Fruit fly (Drosophila melanogaster) whole organism, embryonic: Measurements from ENCODE around the gene CG18233.

ENCODE experiments used
- Atf-2 ChIP-seq: fragments of 200-800 bp; sonication (Bioruptor generic); optimal IDR thresholded peaks from 2 replicates; lab custom pipeline; 2016; ENCODE audit warnings: missing biosample characterization, missing genetic modification characterization
- Blimp-1 ChIP-seq: fragments of 200-800 bp; sonication (Bioruptor generic); optimal IDR thresholded peaks from 3 replicates; lab custom pipeline; 2018; ENCODE audit warnings: missing biosample characterization, missing genetic modification characterization, mild to moderate bottlenecking, moderate library complexity, missing genetic modification reagents
- CG10209 ChIP-seq: fragments of 200-800 bp; sonication (Bioruptor generic); optimal IDR thresholded peaks from 3 replicates; lab custom pipeline; 2017; ENCODE audit warnings: missing biosample characterization, mild to moderate bottlenecking, missing genetic modification characterization, missing genetic modification reagents
- CG10274 ChIP-seq: fragments of 200-800 bp; sonication (Bioruptor generic); optimal IDR thresholded peaks from 3 replicates; lab custom pipeline; 2017; ENCODE audit warnings: missing biosample characterization, mild to moderate bottlenecking, missing genetic modification characterization
- CG10431 ChIP-seq: fragments of 200-800 bp; sonication (Bioruptor generic); optimal IDR thresholded peaks from 3 replicates; lab custom pipeline; 2018; ENCODE audit warnings: missing biosample characterization, mild to moderate bottlenecking, missing genetic modification characterization
- CG11085 ChIP-seq: fragments of 200-800 bp; sonication (Bioruptor generic); IDR thresholded peaks from 2 replicates; pipeline ENCODE4 v1.3.6; 2022; ENCODE audit warnings: missing biosample characterization, missing genetic modification characterization
- CG11456 ChIP-seq: fragments of 200-800 bp; sonication (Bioruptor generic); IDR thresholded peaks from 3 replicates; pipeline ENCODE4 v1.3.6; 2022; ENCODE audit warnings: missing biosample characterization, missing genetic modification characterization
- CG11504 ChIP-seq: fragments of 200-800 bp; sonication (Bioruptor generic); optimal IDR thresholded peaks from 3 replicates; lab custom pipeline; 2019; ENCODE audit warnings: missing biosample characterization, mild to moderate bottlenecking, missing genetic modification characterization, moderate library complexity
- CG11695 ChIP-seq: fragments of 200-800 bp; sonication (Bioruptor generic); IDR thresholded peaks from 3 replicates; pipeline ENCODE4 v1.3.6; 2022; ENCODE audit warnings: missing biosample characterization, missing genetic modification characterization
- CG13424 ChIP-seq: fragments of 200-800 bp; sonication (Bioruptor generic); optimal IDR thresholded peaks from 2 replicates; lab custom pipeline; 2019; ENCODE audit warnings: missing biosample characterization, mild to moderate bottlenecking, missing genetic modification characterization, moderate library complexity
- CG13624 ChIP-seq: fragments of 200-800 bp; sonication (Bioruptor generic); optimal IDR thresholded peaks from 2 replicates; lab custom pipeline; 2016; ENCODE audit warnings: missing biosample characterization, missing genetic modification characterization
- CG14050 ChIP-seq: fragments of 200-800 bp; sonication (Bioruptor generic); IDR thresholded peaks from 3 replicates; pipeline ENCODE4 v1.3.6; 2022; ENCODE audit warnings: missing biosample characterization, missing genetic modification characterization
- CG14441 ChIP-seq: fragments of 200-800 bp; sonication (Bioruptor generic); IDR thresholded peaks from 2 replicates; pipeline ENCODE4 v1.3.6; 2022; ENCODE audit warnings: missing biosample characterization, missing genetic modification characterization
- CG1602 ChIP-seq: fragments of 200-800 bp; sonication (Bioruptor generic); optimal IDR thresholded peaks from 3 replicates; lab custom pipeline; 2016; ENCODE audit warnings: missing biosample characterization, missing genetic modification characterization
- CG17186 ChIP-seq: fragments of 200-800 bp; sonication (Bioruptor generic); optimal IDR thresholded peaks from 3 replicates; lab custom pipeline; 2017; ENCODE audit warnings: missing biosample characterization, missing genetic modification reagents, missing genetic modification characterization
- CG17359 ChIP-seq: fragments of 200-800 bp; sonication (Bioruptor generic); optimal IDR thresholded peaks from 3 replicates; lab custom pipeline; 2018; ENCODE audit warnings: missing biosample characterization, mild to moderate bottlenecking, missing genetic modification characterization, moderate library complexity
- CG30020 ChIP-seq: fragments of 200-800 bp; optimal IDR thresholded peaks from 2 replicates; lab custom pipeline; 2019; ENCODE audit warnings: missing biosample characterization, mild to moderate bottlenecking, missing genetic modification characterization, moderate library complexity
- CG30403 ChIP-seq: fragments of 200-800 bp; sonication (Bioruptor generic); optimal IDR thresholded peaks from 3 replicates; lab custom pipeline; 2016; ENCODE audit warnings: missing biosample characterization, missing genetic modification characterization
- CG32532 ChIP-seq: fragments of 200-800 bp; sonication (Bioruptor generic); IDR thresholded peaks from 2 replicates; pipeline ENCODE4 v1.3.6; 2022; ENCODE audit warnings: missing biosample characterization, missing genetic modification characterization
- CG4404 ChIP-seq: fragments of 200-800 bp; sonication (Bioruptor generic); IDR thresholded peaks from 2 replicates; pipeline ENCODE4 v1.3.6; 2022; ENCODE audit warnings: missing biosample characterization, missing genetic modification characterization
- CG5953 ChIP-seq: fragments of 200-800 bp; sonication (Bioruptor generic); IDR thresholded peaks from 2 replicates; pipeline ENCODE4 v1.3.6; 2022; ENCODE audit warnings: missing biosample characterization, missing genetic modification characterization
- CG6254 ChIP-seq: fragments of 200-800 bp; sonication (Bioruptor generic); optimal IDR thresholded peaks from 3 replicates; lab custom pipeline; 2017; ENCODE audit warnings: mild to moderate bottlenecking, missing biosample characterization, missing genetic modification reagents, missing genetic modification characterization
- CG6765 ChIP-seq: fragments of 200-800 bp; sonication (Bioruptor generic); optimal IDR thresholded peaks from 3 replicates; lab custom pipeline; 2017; ENCODE audit warnings: missing biosample characterization, mild to moderate bottlenecking, missing genetic modification characterization
- CG6813 ChIP-seq: fragments of 200-800 bp; sonication (Bioruptor generic); optimal IDR thresholded peaks from 2 replicates; lab custom pipeline; 2017; ENCODE audit warnings: missing biosample characterization, missing genetic modification characterization, mild to moderate bottlenecking, moderate library complexity, missing genetic modification reagents
- CG8478 ChIP-seq: fragments of >200 bp; optimal IDR thresholded peaks from 2 replicates; lab custom pipeline; 2018
- CG8944 ChIP-seq: fragments of 200-800 bp; sonication (Bioruptor generic); optimal IDR thresholded peaks from 3 replicates; lab custom pipeline; 2016; ENCODE audit warnings: missing biosample characterization, missing genetic modification characterization
- CG9932 ChIP-seq: fragments of 200-800 bp; sonication (Bioruptor generic); IDR thresholded peaks from 2 replicates; pipeline ENCODE4 v1.3.6; 2022; ENCODE audit warnings: missing biosample characterization, missing genetic modification characterization
- CrebB ChIP-seq: fragments of 200-800 bp; sonication (Bioruptor generic); optimal IDR thresholded peaks from 3 replicates; lab custom pipeline; 2018; ENCODE audit warnings: missing biosample characterization, mild to moderate bottlenecking, missing genetic modification characterization
- E2f1 ChIP-seq: fragments of 200-800 bp; sonication (Bioruptor generic); IDR thresholded peaks from 2 replicates; pipeline ENCODE4 v1.3.6; 2022; ENCODE audit warnings: missing biosample characterization, missing genetic modification characterization
- E2f2 ChIP-seq: fragments of 200-800 bp; sonication (Bioruptor generic); IDR thresholded peaks from 2 replicates; pipeline ENCODE4 v1.3.6; 2022; ENCODE audit warnings: missing biosample characterization, missing genetic modification characterization
- Gsc ChIP-seq: fragments of 200-800 bp; sonication (Bioruptor generic); IDR thresholded peaks from 2 replicates; pipeline ENCODE4 v1.3.6; 2022; ENCODE audit warnings: missing biosample characterization, missing genetic modification characterization
- HLHmδ ChIP-seq: fragments of 200-800 bp; sonication (Bioruptor generic); optimal IDR thresholded peaks from 2 replicates; lab custom pipeline; 2018; ENCODE audit warnings: missing biosample characterization, mild to moderate bottlenecking, missing genetic modification characterization, moderate library complexity
- HmgZ ChIP-seq: fragments of 200-800 bp; sonication (Bioruptor generic); optimal IDR thresholded peaks from 2 replicates; lab custom pipeline; 2018; ENCODE audit warnings: missing biosample characterization, mild to moderate bottlenecking, missing genetic modification characterization
- Hmx ChIP-seq: fragments of 200-800 bp; sonication (Bioruptor generic); optimal IDR thresholded peaks from 2 replicates; lab custom pipeline; 2016; ENCODE audit warnings: missing biosample characterization, missing genetic modification characterization
- Hr51 ChIP-seq, 2 experiments: fragments of 200-800 bp; sonication (Bioruptor generic); optimal IDR thresholded peaks; 2 replicates in 1 of 2; 3 replicates in 1 of 2; lab custom pipeline; 2016 to 2018; ENCODE audit warnings: missing biosample characterization in 2 of 2, missing genetic modification characterization in 2 of 2, mild to moderate bottlenecking in 1 of 2, moderate library complexity in 1 of 2
- Kr ChIP-seq: fragments of 200-800 bp; sonication (Bioruptor generic); optimal IDR thresholded peaks from 2 replicates; lab custom pipeline; 2017; ENCODE audit warnings: missing biosample characterization, mild to moderate bottlenecking, missing genetic modification characterization
- MBD-R2 ChIP-seq: fragments of 200-800 bp; sonication (Bioruptor generic); IDR thresholded peaks from 2 replicates; pipeline ENCODE4 v1.3.6; 2022; ENCODE audit warnings: missing biosample characterization, missing genetic modification characterization
- Oaz ChIP-seq: fragments of 200-800 bp; sonication (Bioruptor generic); IDR thresholded peaks from 2 replicates; pipeline ENCODE4 v1.3.6; 2022; ENCODE audit warnings: missing biosample characterization, missing genetic modification characterization
- PHDP ChIP-seq: fragments of 200-800 bp; sonication (Bioruptor generic); optimal IDR thresholded peaks from 3 replicates; lab custom pipeline; 2018; ENCODE audit warnings: missing biosample characterization, mild to moderate bottlenecking, missing genetic modification characterization, moderate library complexity
- Side ChIP-seq: fragments of 200-800 bp; sonication (Bioruptor generic); optimal IDR thresholded peaks from 2 replicates; lab custom pipeline; 2016; ENCODE audit warnings: missing biosample characterization, missing genetic modification characterization
- Ssrp ChIP-seq: fragments of 200-800 bp; sonication (Bioruptor generic); optimal IDR thresholded peaks from 2 replicates; lab custom pipeline; 2018; ENCODE audit warnings: missing biosample characterization, mild to moderate bottlenecking, missing genetic modification characterization, moderate library complexity
- ase ChIP-seq: fragments of 200-800 bp; sonication (Bioruptor generic); IDR thresholded peaks from 3 replicates; pipeline ENCODE4 v1.3.6; 2022; ENCODE audit warnings: missing biosample characterization, missing genetic modification characterization
- chinmo ChIP-seq: fragments of 200-800 bp; sonication (Bioruptor generic); IDR thresholded peaks from 4 replicates; pipeline ENCODE4 v1.3.6; 2022; ENCODE audit warnings: missing biosample characterization, missing genetic modification characterization; ENCODE audit not compliant: partially characterized antibody
- dysf ChIP-seq: fragments of 200-800 bp; sonication (Bioruptor generic); IDR thresholded peaks from 3 replicates; pipeline ENCODE4 v1.3.6; 2022; ENCODE audit warnings: missing biosample characterization, missing genetic modification characterization
- grau ChIP-seq: fragments of 200-800 bp; optimal IDR thresholded peaks from 3 replicates; lab custom pipeline; 2019; ENCODE audit warnings: missing biosample characterization, mild to moderate bottlenecking, missing genetic modification characterization, moderate library complexity
- kah ChIP-seq: fragments of 200-800 bp; sonication (Bioruptor generic); optimal IDR thresholded peaks from 2 replicates; lab custom pipeline; 2018; ENCODE audit warnings: missing biosample characterization, mild to moderate bottlenecking, missing genetic modification characterization
- knrl ChIP-seq: fragments of 200-800 bp; sonication (Bioruptor generic); IDR thresholded peaks from 3 replicates; pipeline ENCODE4 v1.3.6; 2022; ENCODE audit warnings: missing biosample characterization, missing genetic modification characterization; ENCODE audit not compliant: partially characterized antibody
- lab ChIP-seq: fragments of 200-800 bp; sonication (Bioruptor generic); optimal IDR thresholded peaks from 3 replicates; lab custom pipeline; 2017; ENCODE audit warnings: missing biosample characterization, missing genetic modification characterization, mild to moderate bottlenecking, moderate library complexity, missing genetic modification reagents
- maf-S ChIP-seq: fragments of 200-800 bp; sonication (Bioruptor generic); optimal IDR thresholded peaks from 2 replicates; lab custom pipeline; 2016; ENCODE audit warnings: missing biosample characterization, missing genetic modification characterization
- mld ChIP-seq: fragments of 200-800 bp; sonication (Bioruptor generic); IDR thresholded peaks from 3 replicates; pipeline ENCODE4 v1.3.6; 2022; ENCODE audit warnings: missing biosample characterization, missing genetic modification characterization; ENCODE audit not compliant: partially characterized antibody
- so ChIP-seq: fragments of 200-800 bp; sonication (Bioruptor generic); IDR thresholded peaks from 3 replicates; pipeline ENCODE4 v1.3.6; 2022; ENCODE audit warnings: missing biosample characterization, missing genetic modification characterization
- ssp ChIP-seq: fragments of 200-800 bp; sonication (Bioruptor generic); IDR thresholded peaks from 2 replicates; pipeline ENCODE4 v1.3.6; 2022; ENCODE audit warnings: missing biosample characterization, missing genetic modification characterization
- tio ChIP-seq: fragments of 200-800 bp; sonication (Bioruptor generic); optimal IDR thresholded peaks from 2 replicates; lab custom pipeline; 2017; ENCODE audit warnings: missing biosample characterization, missing genetic modification characterization, inconsistent platforms
- toy ChIP-seq: fragments of 200-800 bp; sonication (Bioruptor generic); IDR thresholded peaks from 2 replicates; pipeline ENCODE4 v1.3.6; 2022; ENCODE audit warnings: missing biosample characterization, missing genetic modification characterization
- vnd ChIP-seq: fragments of 200-800 bp; sonication (Bioruptor generic); IDR thresholded peaks from 3 replicates; pipeline ENCODE4 v1.3.6; 2022; ENCODE audit warnings: missing biosample characterization, missing genetic modification characterization; ENCODE audit not compliant: partially characterized antibody

CG18233 gene

dm6 chr3L:18622422-18622739 lies 17.1 kb downstream of the CG18233 start, which contains the start of gene bora (continued):
- TF ChIP-seq CG1602 (GFP tag; lab: Kevin White, UChicago): no peak
- no peak; the same call in 1 of the 2 replicates for TF ChIP-seq E2f1
- no peak for TF ChIP-seq Side (GFP tag; lab: Kevin White, UChicago)
- TF ChIP-seq lab (GFP tag; lab: Kevin White, UChicago): no peak
- TF ChIP-seq PHDP (tag; lab: Kevin White, UChicago): no peak
- TF ChIP-seq toy (GFP tag; lab: Robert Waterston, UW): no peak
- no peak for TF ChIP-seq CG17359 (tag; lab: Kevin White, UChicago)
- no peak for TF ChIP-seq CG6813
- no peak for TF ChIP-seq mld
- peak; percentile 14 for TF ChIP-seq CG30020
- no peak for TF ChIP-seq tio (GFP tag; lab: Kevin White, UChicago)
- TF ChIP-seq CG6765: no peak
- no peak for TF ChIP-seq Hmx
- no peak for TF ChIP-seq CG13424 (tag; lab: Kevin White, UChicago)
- peak; percentile 25 for TF ChIP-seq maf-S
- TF ChIP-seq ssp (GFP tag; lab: Robert Waterston, UW): no peak
- no peak for TF ChIP-seq Oaz
- no peak for TF ChIP-seq CG14441
- no peak for TF ChIP-seq CG5953
- TF ChIP-seq so (GFP tag; lab: Robert Waterston, UW): no peak
- TF ChIP-seq ase: no peak
- TF ChIP-seq Ssrp (tag; lab: Kevin White, UChicago): no peak
- TF ChIP-seq CG8478 (lab: Kevin White, UChicago): no peak
- no peak for TF ChIP-seq grau (tag; lab: Kevin White, UChicago)
- peak; percentile 14 for TF ChIP-seq CG30403 (GFP tag; lab: Kevin White, UChicago)
- TF ChIP-seq CG17186 (GFP tag; lab: Kevin White, UChicago): peak; percentile 21
- TF ChIP-seq HLHmδ (GFP tag; lab: Kevin White, UChicago): no peak
- no peak for TF ChIP-seq kah
- TF ChIP-seq Kr (GFP tag; lab: Kevin White, UChicago): no peak
- no peak for TF ChIP-seq CG13624 (GFP tag; lab: Kevin White, UChicago)
- TF ChIP-seq vnd: no peak
- TF ChIP-seq CG10274 (GFP tag; lab: Kevin White, UChicago): no peak
- no peak for TF ChIP-seq CG11085 (GFP tag; lab: Robert Waterston, UW)
- TF ChIP-seq Blimp-1: no peak
- TF ChIP-seq HmgZ (tag; lab: Kevin White, UChicago): no peak
- no peak for TF ChIP-seq CG32532 (GFP tag; lab: Robert Waterston, UW)
- TF ChIP-seq CG6254: no peak
- no peak for TF ChIP-seq Hr51 (GFP tag; optimal IDR thresholded peaks at IDR 0.05; lab: Kevin White, UChicago)
- no peak for TF ChIP-seq CG11456 (GFP tag; lab: Robert Waterston, UW)
- TF ChIP-seq knrl (GFP tag; lab: Robert Waterston, UW): 0 out of 3 replicates have a peak, but pooled peaks have one; percentile 29
- no peak for TF ChIP-seq CG4404 (GFP tag; lab: Robert Waterston, UW)
- 0 out of 2 replicates have a peak, but pooled peaks have one; percentile 33 for TF ChIP-seq MBD-R2 (GFP tag; lab: Robert Waterston, UW)
- TF ChIP-seq Atf-2 (GFP tag; lab: Kevin White, UChicago): no peak

- TF ChIP-seq CG9932 (peak; percentile 27; the same call in 1 of the 2 replicates), Gsc (GFP tag; lab: Robert Waterston, UW) (no peak), CrebB (peak; percentile 46), dysf (GFP tag; lab: Robert Waterston, UW) (no peak), CG10209 (GFP tag; lab: Kevin White, UChicago) (no peak), CG14050 (GFP tag; lab: Robert Waterston, UW) (no peak), CG11695 (no peak), E2f2 (peak; percentile 89), chinmo (peak; percentile 97), CG10431 (GFP tag; lab: Kevin White, UChicago) (no peak), CG11504 (tag; lab: Kevin White, UChicago) (peak; percentile 44), CG8944 (GFP tag; lab: Kevin White, UChicago) (no peak)
These were observed 20.5 kb downstream of the CG18233 start, which contains the start of gene MYPT-75D for dm6 chr3L:18625786-18626185. Gene MYPT-75D, plus strand, starts transcription at chr3L:18625959.
